Fruit fly (Drosophila melanogaster): ENCODE data around the gene fuss.

DNA sequence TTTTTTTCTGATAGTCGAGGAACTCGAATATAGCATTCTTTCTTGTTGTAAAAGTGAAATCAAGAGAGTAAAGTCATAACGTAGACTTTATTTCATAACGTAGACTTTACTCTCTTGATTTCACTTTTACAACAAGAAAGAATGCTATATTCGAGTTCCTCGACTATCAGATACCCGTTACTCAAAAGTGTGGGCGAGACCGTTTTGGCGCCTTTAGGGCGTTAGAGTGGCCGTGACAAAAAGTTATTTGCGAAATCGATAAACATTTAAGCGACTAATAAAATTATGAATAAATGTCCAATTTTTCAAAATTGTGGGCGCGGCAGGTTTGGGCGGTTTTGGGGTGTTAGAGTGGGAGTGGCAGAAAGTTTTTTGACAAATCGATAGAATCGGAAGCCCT, 7.2 kb downstream of the fuss start:
- TF ChIP-seq pan (optimal IDR thresholded peaks at IDR 0.05) (no peak), psq (optimal IDR thresholded peaks at IDR 0.05) (no peak), CG8478 (optimal IDR thresholded peaks at IDR 0.05) (no peak), usp (GFP tag; optimal IDR thresholded peaks at IDR 0.05) (no peak), Dll (optimal IDR thresholded peaks at IDR 0.05) (no peak)
